Fruit fly (Drosophila melanogaster) whole organism: ENCODE data around the gene Pxn.

Experiments used
- CG8478 ChIP-seq: fragments of >200 bp; optimal IDR thresholded peaks from 2 replicates; lab custom pipeline; 2018; ENCODE audit warnings: inconsistent platforms
- Dll ChIP-seq: fragments of >200 bp; optimal IDR thresholded peaks from 2 replicates; lab custom pipeline; 2017
- EcR ChIP-seq, 2 experiments: fragments of >200 bp; optimal IDR thresholded peaks; 2 replicates each; lab custom pipeline; 2017; ENCODE audit warnings: missing biosample characterization in 2 of 2, missing genetic modification characterization in 2 of 2, missing genetic modification reagents in 2 of 2
- pan ChIP-seq: fragments of >200 bp; optimal IDR thresholded peaks from 2 replicates; lab custom pipeline; 2017
- psq ChIP-seq: fragments of >200 bp; optimal IDR thresholded peaks from 2 replicates; lab custom pipeline; 2017
- usp ChIP-seq: fragments of >200 bp; optimal IDR thresholded peaks from 2 replicates; lab custom pipeline; 2017; ENCODE audit warnings: missing biosample characterization, missing genetic modification characterization, mixed read lengths

Gene Pxn

DNA sequence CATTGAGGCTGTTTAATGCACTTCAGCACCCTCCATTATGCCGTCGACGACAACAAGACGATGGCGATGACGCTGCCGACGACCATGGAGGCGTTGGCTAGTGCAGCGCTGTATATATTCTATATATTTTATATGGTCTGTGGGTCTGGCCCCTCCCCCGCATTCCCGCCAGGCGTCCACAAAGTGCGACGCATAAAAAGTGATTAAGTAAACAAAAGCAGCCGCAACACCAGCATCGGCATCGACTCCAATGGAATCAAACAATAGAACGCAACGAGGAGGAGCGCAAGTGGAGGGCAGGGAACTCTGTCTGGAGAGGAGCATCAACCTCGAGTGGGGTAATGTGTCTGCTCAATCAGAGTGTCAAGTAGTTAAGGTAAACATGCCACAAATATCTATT is 61.6 kb downstream of the Pxn start:
- TF ChIP-seq EcR (GFP tag; optimal IDR thresholded peaks at IDR 0.05; lab: Kevin White, UChicago), result peak in 1 of 2 experiments; percentile 80
- TF ChIP-seq pan (lab: Kevin White, UChicago), result no peak
- TF ChIP-seq psq (lab: Kevin White, UChicago), result no peak
- TF ChIP-seq CG8478 (lab: Kevin White, UChicago), result no peak
- no peak for TF ChIP-seq Dll (lab: Kevin White, UChicago)
- TF ChIP-seq usp (GFP tag; lab: Kevin White, UChicago), result no peak

DNA sequence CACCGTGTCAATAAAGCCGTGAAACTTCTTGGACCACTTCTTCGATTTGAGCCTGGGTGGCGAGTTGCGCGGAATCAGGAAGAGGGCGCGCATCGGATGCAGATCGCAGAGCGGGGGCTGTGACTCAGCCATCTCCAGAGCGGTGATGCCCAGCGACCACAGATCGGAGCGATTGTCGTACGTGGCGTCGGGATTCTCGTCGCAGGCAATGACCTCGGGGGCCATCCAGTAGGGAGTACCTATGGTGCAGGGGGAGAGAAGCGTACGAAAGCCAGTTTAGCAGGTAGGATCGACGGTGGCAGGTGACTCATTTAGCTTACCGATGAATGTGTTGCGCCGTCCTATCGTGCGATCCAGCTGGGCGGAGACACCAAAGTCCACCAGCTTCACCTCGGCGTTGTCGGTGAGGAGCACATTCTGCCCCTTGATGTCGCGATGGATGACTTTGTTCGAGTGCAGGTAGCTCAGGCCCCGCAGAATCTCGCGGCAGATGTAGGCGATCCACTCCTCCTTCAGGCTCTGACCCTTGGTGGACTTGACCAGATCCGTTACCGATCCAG is 62.7 kb downstream of the Pxn start:
- no peak for TF ChIP-seq usp (GFP tag; lab: Kevin White, UChicago)
- TF ChIP-seq psq (lab: Kevin White, UChicago), result no peak
- no peak for TF ChIP-seq pan (lab: Kevin White, UChicago)
- TF ChIP-seq Dll (lab: Kevin White, UChicago), result no peak
- no peak for TF ChIP-seq EcR (GFP tag; optimal IDR thresholded peaks at IDR 0.05; lab: Kevin White, UChicago)
- no peak for TF ChIP-seq CG8478 (lab: Kevin White, UChicago)

dm6 chr3L:2566029-2566428 is 63.8 kb downstream of the Pxn start:
- no peak for TF ChIP-seq Dll (lab: Kevin White, UChicago)
- no peak for TF ChIP-seq psq (lab: Kevin White, UChicago)
- no peak for TF ChIP-seq pan (lab: Kevin White, UChicago)
- TF ChIP-seq usp (GFP tag; lab: Kevin White, UChicago), result no peak
- no peak for TF ChIP-seq EcR (GFP tag; optimal IDR thresholded peaks at IDR 0.05; lab: Kevin White, UChicago)
- no peak for TF ChIP-seq CG8478 (lab: Kevin White, UChicago)

DNA sequence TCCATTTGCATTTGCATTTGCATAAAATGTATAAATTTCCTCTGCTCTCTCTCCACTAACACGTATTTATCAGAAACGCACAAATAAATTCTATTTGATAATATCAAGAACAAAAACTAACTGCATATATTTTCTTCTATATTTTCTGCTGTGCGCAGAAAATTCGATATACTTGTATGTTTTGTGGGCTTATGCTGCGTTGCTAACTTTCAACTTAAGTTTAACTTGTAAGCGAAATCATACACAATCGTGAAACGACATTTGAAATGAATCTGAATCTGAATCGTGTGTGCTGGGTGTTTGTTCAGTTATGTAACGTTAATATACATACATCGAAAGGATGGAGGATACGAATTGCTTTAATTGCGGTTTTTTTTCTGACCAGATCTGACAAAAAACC is 74.2 kb downstream of the Pxn start:
- no peak for TF ChIP-seq pan (lab: Kevin White, UChicago)
- TF ChIP-seq Dll (lab: Kevin White, UChicago), result no peak
- no peak for TF ChIP-seq usp (GFP tag; lab: Kevin White, UChicago)
- TF ChIP-seq EcR (GFP tag; optimal IDR thresholded peaks at IDR 0.05; lab: Kevin White, UChicago), result no peak
- TF ChIP-seq CG8478 (lab: Kevin White, UChicago), result no peak
- no peak for TF ChIP-seq psq (lab: Kevin White, UChicago)

DNA sequence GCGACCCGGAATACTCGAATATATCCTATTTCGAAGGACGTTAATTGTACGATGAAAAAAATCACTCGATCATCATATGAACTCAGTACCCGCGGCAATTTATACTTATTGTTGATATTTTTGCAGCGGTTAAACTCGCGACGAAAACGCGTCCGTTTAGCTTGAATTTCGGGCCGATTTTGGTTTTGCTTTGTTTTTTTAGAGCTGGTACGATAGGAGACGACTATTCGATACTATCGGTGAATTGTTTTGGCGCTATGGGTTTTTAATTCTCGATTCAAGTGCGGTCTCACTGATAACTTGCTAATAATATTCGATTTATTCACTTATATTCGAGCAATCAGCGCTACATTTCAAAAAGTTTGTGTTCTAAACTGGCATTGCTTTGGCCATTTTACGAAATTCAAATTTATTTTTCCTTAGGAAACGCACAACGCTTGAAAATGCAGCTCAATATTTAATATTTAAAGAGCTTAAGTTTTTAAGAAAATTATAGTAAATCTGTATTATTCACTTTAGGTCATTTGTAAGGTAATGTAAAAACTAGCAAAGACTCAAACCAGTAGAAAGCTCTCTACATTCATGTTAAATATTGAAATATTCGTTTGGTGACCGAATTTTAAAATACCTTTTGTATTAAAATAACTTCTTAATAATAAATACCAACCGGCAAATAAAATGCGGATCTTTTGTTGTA is 75.6 kb downstream of the Pxn start, which contains the start of gene Spn:
Spn (minus strand) TSS at position 175 of the 697 bp plus-strand sequence.
- no peak for TF ChIP-seq psq (lab: Kevin White, UChicago)
- TF ChIP-seq pan (lab: Kevin White, UChicago), result no peak
- no peak for TF ChIP-seq CG8478 (lab: Kevin White, UChicago)
- no peak for TF ChIP-seq usp (GFP tag; lab: Kevin White, UChicago)
- no peak for TF ChIP-seq EcR (GFP tag; optimal IDR thresholded peaks at IDR 0.05; lab: Kevin White, UChicago)
- TF ChIP-seq Dll (lab: Kevin White, UChicago), result no peak

- TF ChIP-seq usp (GFP tag; lab: Kevin White, UChicago) (no peak), EcR (GFP tag; optimal IDR thresholded peaks at IDR 0.05; lab: Kevin White, UChicago) (no peak), pan (lab: Kevin White, UChicago) (peak; percentile 47)
Measured at dm6 chr3L:2552844-2553839, 76.7 kb downstream of the Pxn start.

DNA sequence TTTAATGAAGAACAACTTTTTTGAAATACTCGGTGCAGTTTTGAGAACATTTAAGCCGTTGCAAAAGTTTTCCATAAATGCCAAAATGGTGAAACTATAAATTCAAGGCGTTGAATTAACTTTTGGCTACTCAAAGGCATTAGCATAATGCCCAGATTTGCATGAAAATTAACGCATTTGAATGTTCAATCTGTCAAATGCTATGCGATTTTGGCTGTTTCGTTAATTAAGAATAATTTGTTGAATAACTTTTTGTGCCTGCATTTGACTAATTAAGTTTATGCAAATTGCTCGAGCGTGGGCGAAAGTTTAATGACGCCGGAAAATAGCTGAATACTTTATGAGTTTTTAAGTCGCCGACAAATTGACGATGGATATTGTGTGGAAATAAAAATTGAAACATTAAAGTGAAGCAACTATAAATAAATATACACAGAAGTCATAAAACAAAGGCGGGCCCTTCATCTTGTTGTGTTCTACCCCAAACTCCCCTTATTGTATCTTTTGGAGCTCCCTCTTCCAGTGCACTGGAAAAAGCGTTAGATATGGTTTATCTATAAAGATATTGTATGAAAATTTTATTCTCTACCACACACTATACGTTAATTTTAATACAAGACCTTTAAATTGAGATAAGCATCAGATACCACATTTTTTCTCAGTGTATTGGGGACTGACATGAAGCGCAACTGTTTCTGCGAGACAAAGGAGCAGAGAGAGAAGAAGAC is 77.6 kb downstream of the Pxn start:
- TF ChIP-seq Dll (lab: Kevin White, UChicago) (no peak), pan (lab: Kevin White, UChicago) (no peak), usp (GFP tag; lab: Kevin White, UChicago) (no peak), CG8478 (lab: Kevin White, UChicago) (no peak), psq (lab: Kevin White, UChicago) (no peak), EcR (GFP tag; optimal IDR thresholded peaks at IDR 0.05; lab: Kevin White, UChicago) (no peak)
